Fruit fly (Drosophila melanogaster) whole organism, embryonic: ENCODE measurements around the gene Gr33a.

ENCODE experiments used
- BEAF-32 ChIP-seq: fragments of 200-800 bp; sonication (Bioruptor generic); optimal IDR thresholded peaks from 3 replicates; lab custom pipeline; 2017; ENCODE audit warnings: missing biosample characterization, missing genetic modification characterization, mild to moderate bottlenecking, moderate library complexity, missing genetic modification reagents
- CG10147 ChIP-seq: fragments of 200-800 bp; sonication (Bioruptor generic); optimal IDR thresholded peaks from 2 replicates; lab custom pipeline; 2019; ENCODE audit warnings: missing biosample characterization, mild to moderate bottlenecking, missing genetic modification characterization, moderate library complexity
- CG10267 ChIP-seq: fragments of 200-800 bp; sonication (Bioruptor generic); optimal IDR thresholded peaks from 2 replicates; lab custom pipeline; 2018; ENCODE audit warnings: missing biosample characterization, mild to moderate bottlenecking, missing genetic modification characterization, moderate library complexity
- CG12071 ChIP-seq: fragments of 200-800 bp; sonication (Bioruptor generic); optimal IDR thresholded peaks from 3 replicates; lab custom pipeline; 2018; ENCODE audit warnings: missing biosample characterization, mild to moderate bottlenecking, missing genetic modification characterization
- CG13287 ChIP-seq: fragments of 200-800 bp; sonication (Bioruptor generic); IDR thresholded peaks from 2 replicates; pipeline ENCODE4 v1.3.6; 2022; ENCODE audit warnings: missing biosample characterization, missing genetic modification characterization; ENCODE audit not compliant: partially characterized antibody
- CG14710 ChIP-seq: fragments of 200-800 bp; sonication (Bioruptor generic); optimal IDR thresholded peaks from 3 replicates; lab custom pipeline; 2019; ENCODE audit warnings: missing biosample characterization, mild to moderate bottlenecking, missing genetic modification characterization, moderate library complexity
- CG1603 ChIP-seq: fragments of 200-800 bp; sonication (Bioruptor generic); optimal IDR thresholded peaks from 2 replicates; lab custom pipeline; 2019; ENCODE audit warnings: missing biosample characterization, mild to moderate bottlenecking, missing genetic modification characterization, moderate library complexity
- CG18262 ChIP-seq: fragments of 200-800 bp; optimal IDR thresholded peaks from 3 replicates; lab custom pipeline; 2019; ENCODE audit warnings: missing biosample characterization, mild to moderate bottlenecking, missing genetic modification characterization, moderate library complexity
- CG2116 ChIP-seq: fragments of 200-800 bp; sonication (Bioruptor generic); optimal IDR thresholded peaks from 3 replicates; lab custom pipeline; 2018; ENCODE audit warnings: missing biosample characterization, mild to moderate bottlenecking, missing genetic modification characterization
- CG32772 ChIP-seq: fragments of 200-800 bp; sonication (Bioruptor generic); IDR thresholded peaks from 2 replicates; pipeline ENCODE4 v1.3.6; 2022; ENCODE audit warnings: missing biosample characterization, missing genetic modification characterization
- CG4360 ChIP-seq: fragments of 200-800 bp; sonication (Bioruptor generic); IDR thresholded peaks from 2 replicates; pipeline ENCODE4 v1.3.6; 2022; ENCODE audit warnings: missing biosample characterization, missing genetic modification characterization
- CG4617 ChIP-seq: fragments of 200-800 bp; sonication (Bioruptor generic); optimal IDR thresholded peaks from 3 replicates; lab custom pipeline; 2016; ENCODE audit warnings: missing biosample characterization, missing genetic modification characterization, borderline replicate concordance
- CG7556 ChIP-seq: fragments of 200-800 bp; sonication (Bioruptor generic); optimal IDR thresholded peaks from 2 replicates; lab custom pipeline; 2017; ENCODE audit warnings: missing biosample characterization, mild to moderate bottlenecking, missing genetic modification characterization
- CG9876 ChIP-seq: fragments of 200-800 bp; sonication (Bioruptor generic); optimal IDR thresholded peaks from 2 replicates; lab custom pipeline; 2016; ENCODE audit warnings: missing biosample characterization, missing genetic modification characterization
- Dll ChIP-seq: fragments of 200-800 bp; sonication (Bioruptor generic); IDR thresholded peaks from 4 replicates; pipeline ENCODE4 v1.3.6; 2022; ENCODE audit warnings: missing biosample characterization, missing genetic modification characterization; ENCODE audit not compliant: partially characterized antibody
- Dp ChIP-seq: fragments of 200-800 bp; sonication (Bioruptor generic); optimal IDR thresholded peaks from 2 replicates; lab custom pipeline; 2018; ENCODE audit warnings: missing biosample characterization, mild to moderate bottlenecking, missing genetic modification characterization, moderate library complexity
- E2f2 ChIP-seq: fragments of 200-800 bp; sonication (Bioruptor generic); IDR thresholded peaks from 2 replicates; pipeline ENCODE4 v1.3.6; 2022; ENCODE audit warnings: missing biosample characterization, missing genetic modification characterization
- Ets97D ChIP-seq: fragments of 200-800 bp; sonication (Bioruptor generic); optimal IDR thresholded peaks from 3 replicates; lab custom pipeline; 2016; ENCODE audit warnings: missing biosample characterization, missing genetic modification characterization
- HmgZ ChIP-seq: fragments of 200-800 bp; sonication (Bioruptor generic); optimal IDR thresholded peaks from 2 replicates; lab custom pipeline; 2018; ENCODE audit warnings: missing biosample characterization, mild to moderate bottlenecking, missing genetic modification characterization
- MBD-R2 ChIP-seq: fragments of 200-800 bp; sonication (Bioruptor generic); IDR thresholded peaks from 2 replicates; pipeline ENCODE4 v1.3.6; 2022; ENCODE audit warnings: missing biosample characterization, missing genetic modification characterization
- MESR4 ChIP-seq: fragments of 200-800 bp; sonication (Bioruptor generic); optimal IDR thresholded peaks from 2 replicates; lab custom pipeline; 2018; ENCODE audit warnings: missing biosample characterization, mild to moderate bottlenecking, missing genetic modification characterization, moderate library complexity
- Myb ChIP-seq: fragments of 200-800 bp; sonication (Bioruptor generic); optimal IDR thresholded peaks from 2 replicates; lab custom pipeline; 2016; ENCODE audit warnings: missing biosample characterization, missing genetic modification characterization
- NfI ChIP-seq: fragments of 200-800 bp; sonication (Bioruptor generic); optimal IDR thresholded peaks from 3 replicates; lab custom pipeline; 2018; ENCODE audit warnings: missing biosample characterization, mild to moderate bottlenecking, missing genetic modification characterization, moderate library complexity
- Pdp1 ChIP-seq, 2 experiments: fragments of 200-800 bp; sonication (Bioruptor generic); optimal IDR thresholded peaks; 3 replicates each; lab custom pipeline; 2016; ENCODE audit warnings: missing biosample characterization in 2 of 2, missing genetic modification characterization in 2 of 2, mild to moderate bottlenecking in 1 of 2, moderate library complexity in 1 of 2
- Sin3A ChIP-seq: fragments of >200 bp; optimal IDR thresholded peaks from 2 replicates; lab custom pipeline; 2018
- Sry-δ ChIP-seq: fragments of 200-800 bp; sonication (Bioruptor generic); optimal IDR thresholded peaks from 2 replicates; lab custom pipeline; 2016; ENCODE audit warnings: missing biosample characterization, missing genetic modification characterization
- Tbp ChIP-seq: fragments of >200 bp; optimal IDR thresholded peaks from 2 replicates; lab custom pipeline; 2018; ENCODE audit warnings: missing biosample characterization, missing genetic modification characterization
- Xrp1 ChIP-seq: fragments of 200-800 bp; sonication (Bioruptor generic); IDR thresholded peaks from 2 replicates; pipeline ENCODE4 v1.3.6; 2022; ENCODE audit warnings: missing biosample characterization, missing genetic modification characterization
- YL-1 ChIP-seq: fragments of 200-800 bp; sonication (Bioruptor generic); optimal IDR thresholded peaks from 3 replicates; lab custom pipeline; 2017; ENCODE audit warnings: missing biosample characterization, mild to moderate bottlenecking, missing genetic modification characterization
- btn ChIP-seq: fragments of 200-800 bp; sonication (Bioruptor generic); optimal IDR thresholded peaks from 2 replicates; lab custom pipeline; 2016; ENCODE audit warnings: missing biosample characterization, missing genetic modification characterization
- ci ChIP-seq: fragments of 200-800 bp; sonication (Bioruptor generic); IDR thresholded peaks from 3 replicates; pipeline ENCODE4 v1.3.6; 2022; ENCODE audit warnings: missing biosample characterization, missing genetic modification characterization
- corto ChIP-seq: fragments of 200-800 bp; sonication (Bioruptor generic); optimal IDR thresholded peaks from 2 replicates; lab custom pipeline; 2016; ENCODE audit warnings: missing biosample characterization, mild to moderate bottlenecking, missing genetic modification characterization, moderate library complexity
- crp ChIP-seq, 2 experiments: fragments of 200-800 bp; sonication (Bioruptor generic); optimal IDR thresholded peaks; 2 replicates in 1 of 2; 3 replicates in 1 of 2; lab custom pipeline; 2017; ENCODE audit warnings: missing biosample characterization in 2 of 2, missing genetic modification characterization in 2 of 2, mild to moderate bottlenecking in 1 of 2, moderate library complexity in 1 of 2
- dysf ChIP-seq: fragments of 200-800 bp; sonication (Bioruptor generic); IDR thresholded peaks from 3 replicates; pipeline ENCODE4 v1.3.6; 2022; ENCODE audit warnings: missing biosample characterization, missing genetic modification characterization
- fd3F ChIP-seq: fragments of 200-800 bp; sonication (Bioruptor generic); optimal IDR thresholded peaks from 2 replicates; lab custom pipeline; 2018; ENCODE audit warnings: missing biosample characterization, mild to moderate bottlenecking, missing genetic modification characterization, moderate library complexity
- gce ChIP-seq: fragments of 200-800 bp; sonication (Bioruptor generic); IDR thresholded peaks from 3 replicates; pipeline ENCODE4 v1.3.6; 2022; ENCODE audit warnings: missing biosample characterization, missing genetic modification characterization
- gfzf ChIP-seq: fragments of 200-800 bp; sonication (Bioruptor generic); optimal IDR thresholded peaks from 2 replicates; lab custom pipeline; 2016; ENCODE audit warnings: missing biosample characterization, mild to moderate bottlenecking, missing genetic modification characterization, moderate library complexity
- lab ChIP-seq: fragments of 200-800 bp; sonication (Bioruptor generic); optimal IDR thresholded peaks from 3 replicates; lab custom pipeline; 2017; ENCODE audit warnings: missing biosample characterization, missing genetic modification characterization, mild to moderate bottlenecking, moderate library complexity, missing genetic modification reagents
- row ChIP-seq: fragments of 200-800 bp; sonication (Bioruptor generic); IDR thresholded peaks from 3 replicates; pipeline ENCODE4 v1.3.6; 2022; ENCODE audit warnings: missing biosample characterization, missing genetic modification characterization
- sd ChIP-seq: fragments of 200-800 bp; sonication (Bioruptor generic); optimal IDR thresholded peaks from 3 replicates; lab custom pipeline; 2018; ENCODE audit warnings: missing biosample characterization, mild to moderate bottlenecking, missing genetic modification characterization, moderate library complexity
- sens ChIP-seq: fragments of 200-800 bp; sonication (Bioruptor generic); peaks from one replicate; lab custom pipeline; 2016; ENCODE audit warnings: missing biosample characterization, missing genetic modification characterization
- sim ChIP-seq: fragments of 200-800 bp; sonication (Bioruptor generic); IDR thresholded peaks from 2 replicates; pipeline ENCODE4 v1.3.6; 2022; ENCODE audit warnings: missing biosample characterization, missing genetic modification characterization
- sqz ChIP-seq: fragments of 200-800 bp; sonication (Bioruptor generic); optimal IDR thresholded peaks from 3 replicates; lab custom pipeline; 2018; ENCODE audit warnings: missing biosample characterization, mild to moderate bottlenecking, missing genetic modification characterization
- stwl ChIP-seq: fragments of 200-800 bp; sonication (Bioruptor generic); optimal IDR thresholded peaks from 3 replicates; lab custom pipeline; 2018; ENCODE audit warnings: missing biosample characterization, mild to moderate bottlenecking, missing genetic modification characterization, moderate library complexity
- tio ChIP-seq: fragments of 200-800 bp; sonication (Bioruptor generic); optimal IDR thresholded peaks from 2 replicates; lab custom pipeline; 2017; ENCODE audit warnings: missing biosample characterization, missing genetic modification characterization, inconsistent platforms
- tx ChIP-seq: fragments of 200-800 bp; sonication (Bioruptor generic); optimal IDR thresholded peaks from 2 replicates; lab custom pipeline; 2016; ENCODE audit warnings: missing biosample characterization, missing genetic modification characterization
- zen ChIP-seq: fragments of 200-800 bp; sonication (Bioruptor generic); optimal IDR thresholded peaks from 3 replicates; lab custom pipeline; 2018; ENCODE audit warnings: missing biosample characterization, mild to moderate bottlenecking, missing genetic modification characterization, moderate library complexity
- zfh1 ChIP-seq: fragments of 200-800 bp; sonication (Bioruptor generic); IDR thresholded peaks from 3 replicates; pipeline ENCODE4 v1.3.6; 2022; ENCODE audit warnings: missing biosample characterization, missing genetic modification characterization

Gene Gr33a

DNA sequence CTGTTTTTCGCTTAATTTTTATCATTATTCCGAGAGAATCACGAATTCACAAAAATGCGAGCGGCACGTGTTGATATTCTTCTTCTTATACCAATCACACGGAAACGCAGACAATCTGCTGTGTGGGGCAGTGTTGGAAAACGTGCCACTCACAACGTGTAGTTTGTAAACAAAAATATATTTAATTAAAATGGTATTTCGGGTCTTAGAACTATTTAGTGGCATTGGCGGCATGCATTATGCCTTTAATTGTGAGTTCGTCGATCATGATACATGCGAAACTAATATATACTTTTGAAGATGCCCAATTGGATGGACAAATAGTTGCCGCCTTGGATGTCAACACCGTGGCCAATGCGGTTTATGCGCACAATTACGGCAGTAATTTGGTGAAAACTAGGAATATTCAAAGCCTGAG is 41.4 kb upstream of the Gr33a start, which contains the start of the genes CG6712 and Mt2 (continued):
- TF ChIP-seq NfI (GFP tag; lab: Kevin White, UChicago) = peak; percentile 17
- TF ChIP-seq tio (GFP tag; lab: Kevin White, UChicago) = no peak
- TF ChIP-seq gce (GFP tag; lab: Robert Waterston, UW) = no peak
- 0 out of 3 replicates have a peak, but pooled peaks have one; percentile 44 for TF ChIP-seq ci (GFP tag; lab: Robert Waterston, UW)
- TF ChIP-seq CG7556 (GFP tag; lab: Kevin White, UChicago) = no peak
- 0 out of 3 replicates have a peak, but pooled peaks have one; percentile 7 for TF ChIP-seq dysf (GFP tag; lab: Robert Waterston, UW)
- TF ChIP-seq fd3F (GFP tag; lab: Kevin White, UChicago) = no peak
- TF ChIP-seq sim (GFP tag; lab: Robert Waterston, UW) = no peak
- TF ChIP-seq CG12071 (GFP tag; lab: Kevin White, UChicago) = no peak
- TF ChIP-seq row (GFP tag; lab: Robert Waterston, UW) = 0 out of 3 replicates have a peak, but pooled peaks have one; percentile 17
- TF ChIP-seq Myb (GFP tag; lab: Kevin White, UChicago) = peak; percentile 4
- no peak for TF ChIP-seq Tbp (GFP tag; lab: Kevin White, UChicago)

DNA sequence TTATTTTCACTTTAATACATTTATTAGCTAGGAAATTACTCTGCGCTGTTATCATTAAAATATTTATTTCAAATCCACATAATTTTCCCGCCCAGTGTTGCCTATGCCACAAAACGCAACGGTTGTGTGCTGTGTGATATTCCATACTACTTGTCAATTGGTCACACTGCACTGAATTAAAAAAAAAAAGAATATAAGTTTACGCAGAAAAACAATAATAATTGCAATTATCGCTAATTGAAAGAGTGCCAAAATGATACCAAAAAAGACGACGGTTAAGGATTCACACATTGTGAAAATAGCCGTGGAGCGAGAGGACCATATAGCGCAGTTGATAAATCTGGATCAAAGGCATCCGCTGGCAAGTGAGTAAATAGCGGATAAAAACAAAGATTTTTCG is 40.1 kb upstream of the Gr33a start, which contains the start of gene Ced-12:
Ced-12 (plus strand) TSS at position 141 of the 400 bp plus-strand sequence.
- TF ChIP-seq Pdp1 (GFP tag; optimal IDR thresholded peaks at IDR 0.05; lab: Kevin White, UChicago) (peak in 1 of 2 experiments; percentile 13), CG32772 (GFP tag; lab: Robert Waterston, UW) (peak; percentile 50; the same call in 1 of the 2 replicates), CG10147 (GFP tag; lab: Kevin White, UChicago) (no peak), Xrp1 (GFP tag; lab: Robert Waterston, UW) (no peak), CG4360 (GFP tag; lab: Robert Waterston, UW) (0 out of 2 replicates have a peak, but pooled peaks have one; percentile 19), Sry-δ (peak; percentile 18), btn (GFP tag; lab: Kevin White, UChicago) (no peak), Dll (GFP tag; lab: Robert Waterston, UW) (0 out of 4 replicates have a peak, but pooled peaks have one; percentile 14), crp (GFP tag; optimal IDR thresholded peaks at IDR 0.05; lab: Kevin White, UChicago) (peak in 1 of 2 experiments; percentile 4), MBD-R2 (peak; percentile 46), sens (GFP tag; lab: Kevin White, UChicago) (peak; percentile 37), MESR4 (peak; percentile 58), YL-1 (GFP tag; lab: Kevin White, UChicago) (peak; percentile 23), CG4617 (GFP tag; lab: Kevin White, UChicago) (peak; percentile 87), Dp (GFP tag; lab: Kevin White, UChicago) (peak; percentile 90), sd (peak; percentile 1), gfzf (GFP tag; lab: Kevin White, UChicago) (peak; percentile 87), stwl (tag; lab: Kevin White, UChicago) (peak; percentile 58), CG13287 (GFP tag; lab: Robert Waterston, UW) (peak; percentile 17; the same call in 1 of the 2 replicates), Ets97D (GFP tag; lab: Kevin White, UChicago) (peak; percentile 37), CG1603 (peak; percentile 24), Sin3A (lab: Kevin White, UChicago) (peak; percentile 6), BEAF-32 (GFP tag; lab: Kevin White, UChicago) (peak; percentile 28), zfh1 (GFP tag; lab: Robert Waterston, UW) (no peak), CG2116 (peak; percentile 18), CG10267 (tag; lab: Kevin White, UChicago) (peak; percentile 69), zen (tag; lab: Kevin White, UChicago) (peak; percentile 42), HmgZ (peak; percentile 5), tx (GFP tag; lab: Kevin White, UChicago) (no peak), corto (GFP tag; lab: Kevin White, UChicago) (no peak), sqz (peak; percentile 85), E2f2 (GFP tag; lab: Robert Waterston, UW) (peak; percentile 96), CG9876 (no peak), lab (no peak), Myb (GFP tag; lab: Kevin White, UChicago) (peak; percentile 12), CG14710 (tag; lab: Kevin White, UChicago) (peak; percentile 98), CG18262 (peak; percentile 60)
